Worm (Caenorhabditis elegans) whole organism, L4 larva: ENCODE data around the gene shc-3.

Experiments used
- aha-1 ChIP-seq: fragments of 150-350 bp; peaks from one replicate; lab custom pipeline; 2014; ENCODE audit warnings: missing biosample characterization, missing genetic modification characterization
- ceh-32 ChIP-seq: sonication (generic microtip); optimal IDR thresholded peaks from 2 replicates; lab custom pipeline; 2016; ENCODE audit warnings: mild to moderate bottlenecking, missing genetic modification characterization, missing compliant biosample characterization; ENCODE audit not compliant: poor library complexity
- nhr-77 ChIP-seq: fragments of 150-350 bp; optimal IDR thresholded peaks from 2 replicates; lab custom pipeline; 2014; ENCODE audit warnings: missing biosample characterization, missing genetic modification characterization
- skn-1 ChIP-seq: fragments of 150-350 bp; optimal IDR thresholded peaks from 2 replicates; lab custom pipeline; 2014; ENCODE audit warnings: missing biosample characterization, missing genetic modification characterization
- unc-62 ChIP-seq, 3 experiments: fragments of 150-350 bp in 1 of 3; sonication (generic microtip); optimal IDR thresholded peaks in 2 of 3; peaks in 1 of 3; 1 replicate in 1 of 3; 2 replicates in 2 of 3; lab custom pipeline; 2014 to 2017; ENCODE audit warnings: missing biosample characterization in 3 of 3, missing genetic modification characterization in 3 of 3, missing genetic modification reagents in 3 of 3, missing genotype in 1 of 3

ce11 chrX:13690333-13690732 lies 27.0 kb upstream of the shc-3 start:
- TF ChIP-seq unc-62 (GFP tag; optimal IDR thresholded peaks at IDR 0.05 in 1 of 2; lab: Kevin White, UChicago) (no peak), unc-62 (tag; optimal IDR thresholded peaks at IDR 0.05; lab: Kevin White, UChicago) (no peak), nhr-77 (tag; lab: Kevin White, UChicago) (no peak), skn-1 (tag; lab: Kevin White, UChicago) (no peak), aha-1 (tag; lab: Kevin White, UChicago) (no peak), ceh-32 (tag; lab: Kevin White, UChicago) (no peak)
